Worm (Caenorhabditis elegans) whole organism, late embryonic: ENCODE measurements around the gene nhr-125.

ENCODE experiments used
- pha-2 ChIP-seq: sonication (generic microtip); optimal IDR thresholded peaks from 2 replicates; lab custom pipeline; 2017; ENCODE audit warnings: mild to moderate bottlenecking, missing genetic modification characterization, missing compliant biosample characterization
- rnt-1 ChIP-seq: sonication (generic microtip); optimal IDR thresholded peaks from 2 replicates; lab custom pipeline; 2016; ENCODE audit warnings: missing genetic modification characterization, missing compliant biosample characterization

- TF ChIP-seq pha-2 (tag; lab: Kevin White, UChicago), result no peak
- TF ChIP-seq rnt-1 (tag; lab: Kevin White, UChicago), result no peak
Measured at ce11 chrV:4371309-4371933, 46.1 kb upstream of the nhr-125 start, which contains the start of the genes gmpr-1 and fipp-1.
